Worm (Caenorhabditis elegans) whole organism, midembryonic: Measurements from ENCODE around the gene Y75B8A.34.

ENCODE experiments used
- T22C8.4 ChIP-seq: fragments of 200-800 bp; sonication (Bioruptor generic); IDR thresholded peaks from 2 replicates; pipeline ENCODE4 v1.3.6; 2022; ENCODE audit warnings: missing genetic modification characterization, missing compliant biosample characterization
- flt-1 ChIP-seq: fragments of 200-800 bp; sonication (Bioruptor generic); IDR thresholded peaks from 2 replicates; pipeline ENCODE4 v1.3.6; 2022; ENCODE audit warnings: missing genetic modification characterization, missing compliant biosample characterization
- ref-1 ChIP-seq: fragments of 200-800 bp; sonication (Bioruptor generic); conservative IDR thresholded peaks from 2 replicates; pipeline ENCODE4 v1.3.6; 2022; ENCODE audit warnings: missing genetic modification reagents, missing genetic modification characterization, missing compliant biosample characterization
- ztf-23 ChIP-seq: fragments of 200-800 bp; sonication (Bioruptor generic); IDR thresholded peaks from 2 replicates; pipeline ENCODE4 v1.3.6; 2022; ENCODE audit warnings: missing genetic modification reagents, missing genetic modification characterization, missing compliant biosample characterization
- ztf-29 ChIP-seq: fragments of 200-800 bp; sonication (Bioruptor generic); IDR thresholded peaks from 2 replicates; pipeline ENCODE4 v1.3.6; 2022; ENCODE audit warnings: missing genetic modification reagents, missing genetic modification characterization, missing compliant biosample characterization

DNA sequence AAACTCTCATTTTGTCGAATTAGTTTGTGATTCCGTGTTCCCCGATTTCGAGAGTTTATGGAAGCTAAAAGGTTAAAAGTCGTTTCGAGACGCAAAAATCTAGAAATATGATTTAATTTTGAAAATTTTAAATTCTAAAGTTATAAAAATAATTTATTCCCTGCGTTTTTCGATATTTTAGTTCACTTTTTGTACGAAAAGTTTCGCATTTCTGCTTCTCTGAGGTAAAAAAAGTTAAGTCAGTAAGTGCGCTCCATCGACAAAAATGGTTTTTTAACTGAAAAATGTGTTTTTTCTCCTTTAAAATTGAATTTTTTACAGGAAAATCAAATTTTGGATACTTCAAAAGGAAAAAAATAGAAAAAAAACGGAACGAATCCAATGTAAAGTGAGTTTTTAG is 25.9 kb upstream of the Y75B8A.34 start, which contains the start of gene zip-1:
- no peak for TF ChIP-seq flt-1 (GFP tag; lab: Robert Waterston, UW)
- no peak for TF ChIP-seq ref-1
- no peak for TF ChIP-seq ztf-29 (GFP tag; lab: Robert Waterston, UW)
- TF ChIP-seq T22C8.4 (GFP tag; lab: Robert Waterston, UW) = no peak
- TF ChIP-seq ztf-23 (GFP tag; lab: Robert Waterston, UW) = no peak
